Worm (Caenorhabditis elegans) whole organism, L1 larva: ENCODE results near the gene pqn-80.

Source experiments
- Y116A8C.19 ChIP-seq: sonication (generic microtip); optimal IDR thresholded peaks from 2 replicates; lab custom pipeline; 2016; ENCODE audit warnings: missing compliant biosample characterization, missing genetic modification characterization, borderline replicate concordance
- aha-1 ChIP-seq: fragments of 150-350 bp; optimal IDR thresholded peaks from 2 replicates; lab custom pipeline; 2014; ENCODE audit warnings: missing biosample characterization, missing genetic modification characterization
- blmp-1 ChIP-seq: fragments of 150-350 bp; optimal IDR thresholded peaks from 2 replicates; lab custom pipeline; 2014; ENCODE audit warnings: missing biosample characterization, missing genetic modification characterization
- fkh-8 ChIP-seq: sonication (generic microtip); optimal IDR thresholded peaks from 2 replicates; lab custom pipeline; 2016; ENCODE audit warnings: mild to moderate bottlenecking, missing genetic modification characterization, missing compliant biosample characterization
- lin-13 ChIP-seq: fragments of 150-350 bp; optimal IDR thresholded peaks from 2 replicates; lab custom pipeline; 2014; ENCODE audit warnings: missing biosample characterization, missing genetic modification reagents, missing genetic modification characterization
- lin-15B ChIP-seq: fragments of 150-350 bp; sonication (generic microtip); optimal IDR thresholded peaks from 3 replicates; lab custom pipeline; 2014; ENCODE audit warnings: missing biosample characterization, missing genetic modification characterization
- lin-39 ChIP-seq: fragments of 150-350 bp; optimal IDR thresholded peaks from 2 replicates; lab custom pipeline; 2014; ENCODE audit warnings: missing biosample characterization, missing genetic modification reagents, missing genetic modification characterization
- lsy-2 ChIP-seq, 2 experiments: fragments of 150-350 bp; optimal IDR thresholded peaks; 2 replicates each; lab custom pipeline; 2014; ENCODE audit warnings: missing biosample characterization in 2 of 2, missing genetic modification characterization in 2 of 2
- nhr-11 ChIP-seq: fragments of 150-350 bp; optimal IDR thresholded peaks from 2 replicates; lab custom pipeline; 2014; ENCODE audit warnings: missing biosample characterization, missing genetic modification characterization
- nhr-76 ChIP-seq: sonication (generic microtip); optimal IDR thresholded peaks from 2 replicates; lab custom pipeline; 2017; ENCODE audit warnings: missing biosample characterization, missing genetic modification characterization
- pqm-1 ChIP-seq: sonication (generic microtip); optimal IDR thresholded peaks from 3 replicates; lab custom pipeline; 2017; ENCODE audit warnings: missing biosample characterization, missing genetic modification characterization
- unc-62 ChIP-seq: fragments of 150-350 bp; optimal IDR thresholded peaks from 2 replicates; lab custom pipeline; 2014; ENCODE audit warnings: missing biosample characterization, missing genetic modification reagents, missing genetic modification characterization
- ztf-11 ChIP-seq, 2 experiments: sonication (generic microtip); optimal IDR thresholded peaks; 2 replicates each; lab custom pipeline; 2016 to 2017; ENCODE audit warnings: missing genetic modification characterization in 2 of 2, missing biosample characterization in 1 of 2, missing compliant biosample characterization in 1 of 2

DNA sequence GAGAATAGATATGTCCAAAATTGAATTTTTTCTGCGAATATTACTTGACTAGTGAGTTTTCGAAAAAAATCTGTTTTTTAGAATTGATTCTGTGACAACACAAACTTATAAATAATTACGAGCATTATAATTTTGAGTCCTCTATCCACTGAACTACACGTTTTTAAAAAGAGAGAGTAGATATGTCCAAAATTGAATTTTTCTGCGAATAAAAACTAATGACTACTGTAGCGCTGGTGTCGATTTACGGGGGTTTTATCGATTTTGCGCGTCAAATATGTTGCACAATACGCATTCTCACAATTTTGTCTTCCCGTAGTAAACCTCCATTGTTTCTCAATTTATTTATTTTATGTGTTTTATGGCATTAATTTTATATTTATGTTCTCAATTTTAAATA is 25.6 kb downstream of the pqn-80 start:
- no peak for TF ChIP-seq fkh-8
- no peak for TF ChIP-seq lin-13 (GFP tag; lab: Kevin White, UChicago)
- no peak for TF ChIP-seq aha-1
- TF ChIP-seq unc-62: no peak
- no peak for TF ChIP-seq blmp-1 (tag; lab: Kevin White, UChicago)
- no peak for TF ChIP-seq lin-15B (tag; lab: Kevin White, UChicago)
- no peak for TF ChIP-seq nhr-11 (tag; lab: Kevin White, UChicago)
- TF ChIP-seq lsy-2 (tag; optimal IDR thresholded peaks at IDR 0.05; lab: Kevin White, UChicago): no peak
- TF ChIP-seq pqm-1 (tag; lab: Kevin White, UChicago): no peak
- TF ChIP-seq lin-39: no peak
- no peak for TF ChIP-seq nhr-76 (tag; lab: Kevin White, UChicago)
- no peak for TF ChIP-seq ztf-11 (tag; optimal IDR thresholded peaks at IDR 0.05; lab: Kevin White, UChicago)
- TF ChIP-seq Y116A8C.19: no peak
